Fruit fly (Drosophila melanogaster): Measurements from ENCODE around the gene CG14535.

dm6 chr2L:7841244-7841643 lies 14.0 kb downstream of the CG14535 start:
- TF ChIP-seq CG8478 (optimal IDR thresholded peaks at IDR 0.05) (no peak), CTCF (optimal IDR thresholded peaks at IDR 0.05) (no peak)
